Worm (Caenorhabditis elegans): ENCODE results near the gene alfa-1.

The alfa-1 gene

ce11 chrII:7621513-7621912, 40.8 kb downstream of the alfa-1 start:
- no peak for TF ChIP-seq set-16 (GFP tag; IDR thresholded peaks at IDR 0.05)
- no peak for TF ChIP-seq ztf-11 (tag; optimal IDR thresholded peaks at IDR 0.05)
- no peak for TF ChIP-seq ceh-32 (tag; optimal IDR thresholded peaks at IDR 0.05; ENCODE audit: poor library complexity)
- no peak for TF ChIP-seq Y75B8A.6 (GFP tag; IDR thresholded peaks at IDR 0.05)
- no peak for TF ChIP-seq ceh-62 (tag; optimal IDR thresholded peaks at IDR 0.05)
- no peak for TF ChIP-seq Y48G9A.11 (GFP tag; IDR thresholded peaks at IDR 0.05)
- no peak for TF ChIP-seq spr-1 (tag; optimal IDR thresholded peaks at IDR 0.05)
- TF ChIP-seq ZK337.2 (GFP tag; IDR thresholded peaks at IDR 0.05): no peak
- no peak for TF ChIP-seq F44E2.7 (GFP tag; IDR thresholded peaks at IDR 0.05)
- peak; percentile 20 for TF ChIP-seq aha-1 (tag)
- peak; percentile 57 for TF ChIP-seq hlh-30 (tag; optimal IDR thresholded peaks at IDR 0.05; ENCODE audit: insufficient read depth)
- TF ChIP-seq lim-7 (GFP tag; IDR thresholded peaks at IDR 0.05): no peak
- TF ChIP-seq nhr-6 (tag; optimal IDR thresholded peaks at IDR 0.05): no peak
- TF ChIP-seq mxl-3 (GFP tag; optimal IDR thresholded peaks at IDR 0.05): no peak
- no peak for TF ChIP-seq nhr-48 (tag; optimal IDR thresholded peaks at IDR 0.05)
- peak in 1 of 2 experiments; percentile 70 for TF ChIP-seq unc-62 (GFP tag; optimal IDR thresholded peaks at IDR 0.05 in 1 of 2)
- TF ChIP-seq unc-62 (tag; optimal IDR thresholded peaks at IDR 0.05): no peak
- TF ChIP-seq ctbp-1 (GFP tag; IDR thresholded peaks at IDR 0.05): no peak
- TF ChIP-seq T20F7.1 (GFP tag; optimal IDR thresholded peaks at IDR 0.05): no peak
- no peak for TF ChIP-seq lir-3 (tag; optimal IDR thresholded peaks at IDR 0.05)
- no peak for TF ChIP-seq nhr-11 (tag; optimal IDR thresholded peaks at IDR 0.05)
- TF ChIP-seq zip-11 (GFP tag; IDR thresholded peaks at IDR 0.05): no peak
- TF ChIP-seq mdl-1 (tag; optimal IDR thresholded peaks at IDR 0.05): peak in 1 of 2 experiments; percentile 19
- no peak for TF ChIP-seq madf-5 (GFP tag; IDR thresholded peaks at IDR 0.05)
- no peak for TF ChIP-seq daf-19 (GFP tag; conservative IDR thresholded peaks at IDR 0.05)
- no peak for TF ChIP-seq lin-15B (tag; optimal IDR thresholded peaks at IDR 0.05)
- TF ChIP-seq snpc-1.2 (GFP tag; IDR thresholded peaks at IDR 0.05): no peak
- no peak for TF ChIP-seq ceh-20 (GFP tag; IDR thresholded peaks at IDR 0.05)
- TF ChIP-seq zfp-2 (tag; optimal IDR thresholded peaks at IDR 0.05): no peak
- TF ChIP-seq nhr-28 (tag; optimal IDR thresholded peaks at IDR 0.05): no peak

ce11 chrII:7620413-7620812, 41.9 kb downstream of the alfa-1 start, which contains the start of gene R07G3.8:
Gene R07G3.8 (minus strand): TSS chrII:7620513.
- TF ChIP-seq F37D6.2 (tag; optimal IDR thresholded peaks at IDR 0.05) (no peak), Y105C5A.15 (GFP tag; IDR thresholded peaks at IDR 0.05) (no peak), dmd-8 (GFP tag; IDR thresholded peaks at IDR 0.05) (no peak), nhr-76 (tag; optimal IDR thresholded peaks at IDR 0.05) (no peak), T20F7.1 (GFP tag; optimal IDR thresholded peaks at IDR 0.05) (no peak)

DNA sequence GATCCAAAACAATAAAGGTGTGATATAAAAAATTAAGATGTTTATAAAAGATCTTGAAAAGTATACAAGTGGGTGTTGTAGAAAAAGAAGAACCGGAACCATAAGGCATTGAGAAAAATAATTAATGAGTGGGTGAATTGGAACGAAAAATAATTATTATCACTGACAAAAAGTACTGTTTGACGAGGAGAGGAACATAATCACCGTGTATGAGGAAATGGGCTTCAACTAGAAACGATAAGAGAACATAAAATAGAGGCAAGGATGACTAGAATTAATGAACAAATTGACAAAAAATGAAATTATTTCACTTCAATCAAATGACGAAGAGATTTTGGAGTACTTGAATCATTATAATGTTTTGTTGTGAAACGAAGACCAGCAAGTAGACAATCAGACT, 44.1 kb downstream of the alfa-1 start:
- no peak for TF ChIP-seq saeg-2 (GFP tag; IDR thresholded peaks at IDR 0.05)
- peak; percentile 92 for TF ChIP-seq pqm-1 (tag; optimal IDR thresholded peaks at IDR 0.05)
- TF ChIP-seq nhr-48 (tag; optimal IDR thresholded peaks at IDR 0.05): no peak
- TF ChIP-seq Y75B8A.6 (GFP tag; IDR thresholded peaks at IDR 0.05): no peak
- TF ChIP-seq F44E2.7 (GFP tag; IDR thresholded peaks at IDR 0.05): no peak
- TF ChIP-seq nhr-10 (tag; optimal IDR thresholded peaks at IDR 0.05): no peak
- TF ChIP-seq nhr-28 (tag; optimal IDR thresholded peaks at IDR 0.05): peak; percentile 72
- TF ChIP-seq R02D3.7 (tag; optimal IDR thresholded peaks at IDR 0.05): no peak
- TF ChIP-seq mep-1 (tag; optimal IDR thresholded peaks at IDR 0.05): peak; percentile 11
- 0 out of 2 replicates have a peak, but pooled peaks have one; percentile 19 for TF ChIP-seq dmd-6 (GFP tag; IDR thresholded peaks at IDR 0.05)
- TF ChIP-seq aha-1 (tag): peak; percentile 63
- TF ChIP-seq D1046.2 (GFP tag; IDR thresholded peaks at IDR 0.05): no peak
- TF ChIP-seq unc-130 (GFP tag; optimal IDR thresholded peaks at IDR 0.05): no peak
- no peak for TF ChIP-seq ceh-32 (tag; optimal IDR thresholded peaks at IDR 0.05; ENCODE audit: poor library complexity)
- no peak for TF ChIP-seq unc-62 (GFP tag; optimal IDR thresholded peaks at IDR 0.05 in 1 of 2)
- TF ChIP-seq unc-62 (tag; optimal IDR thresholded peaks at IDR 0.05): no peak
- TF ChIP-seq duxl-1 (tag; optimal IDR thresholded peaks at IDR 0.05; ENCODE audit: poor library complexity): no peak
- TF ChIP-seq zfp-2 (tag; optimal IDR thresholded peaks at IDR 0.05): no peak
- no peak for TF ChIP-seq daf-19 (GFP tag; conservative IDR thresholded peaks at IDR 0.05)
- TF ChIP-seq daf-16 (GFP tag; optimal IDR thresholded peaks at IDR 0.05): no peak
- TF ChIP-seq daf-16 (tag; optimal IDR thresholded peaks at IDR 0.05): peak; percentile 18
- TF ChIP-seq ces-1 (GFP tag; optimal IDR thresholded peaks at IDR 0.05): no peak
- no peak for TF ChIP-seq nhr-111 (GFP tag; optimal IDR thresholded peaks at IDR 0.05)
- peak; percentile 4 to 23 for TF ChIP-seq lsy-2 (tag; optimal IDR thresholded peaks at IDR 0.05)

Data from whole organism, L4 larva.